Fruit fly (Drosophila melanogaster) whole organism, wandering third instar larva: ENCODE results near the gene mgr.

Experiments used
- Abd-B ChIP-seq: fragments of >200 bp; optimal IDR thresholded peaks from 2 replicates; lab custom pipeline; 2017; ENCODE audit warnings: missing biosample characterization, missing genetic modification characterization
- CG32264 ChIP-seq: fragments of 200-800 bp; sonication (Bioruptor generic); optimal IDR thresholded peaks from 2 replicates; lab custom pipeline; 2016; ENCODE audit warnings: missing biosample characterization, missing genetic modification characterization
- CG9705 ChIP-seq: fragments of 200-800 bp; sonication (Bioruptor generic); optimal IDR thresholded peaks from 2 replicates; lab custom pipeline; 2018; ENCODE audit warnings: missing biosample characterization, mild to moderate bottlenecking, missing genetic modification characterization
- CrebA ChIP-seq: fragments of 200-800 bp; sonication (Bioruptor generic); optimal IDR thresholded peaks from 2 replicates; lab custom pipeline; 2016; ENCODE audit warnings: missing biosample characterization, mild to moderate bottlenecking, missing genetic modification characterization, borderline replicate concordance
- Dfd ChIP-seq: fragments of >200 bp; optimal IDR thresholded peaks from 2 replicates; lab custom pipeline; 2017; ENCODE audit warnings: missing biosample characterization, missing genetic modification characterization
- Dif ChIP-seq: fragments of 200-275, 200-300 bp; sonication (Bioruptor generic); optimal IDR thresholded peaks from 2 replicates; lab custom pipeline; 2018; ENCODE audit warnings: missing biosample characterization, missing genetic modification characterization; ENCODE audit not compliant: partially characterized antibody
- GATAd ChIP-seq: sonication (Bioruptor generic); optimal IDR thresholded peaks from 2 replicates; lab custom pipeline; 2016; ENCODE audit warnings: missing biosample characterization, missing genetic modification characterization
- HLH106 ChIP-seq: fragments of 200-800 bp; optimal IDR thresholded peaks from 3 replicates; lab custom pipeline; 2019; ENCODE audit warnings: missing biosample characterization, mild to moderate bottlenecking, missing genetic modification characterization, moderate library complexity
- Hnf4 ChIP-seq: fragments of 200-800 bp; sonication (Bioruptor generic); optimal IDR thresholded peaks from 2 replicates; lab custom pipeline; 2016; ENCODE audit warnings: missing biosample characterization, mild to moderate bottlenecking, missing genetic modification characterization
- Hr78 ChIP-seq: fragments of >200 bp; optimal IDR thresholded peaks from 2 replicates; lab custom pipeline; 2017; ENCODE audit warnings: missing biosample characterization, missing genetic modification characterization
- Hr83 ChIP-seq: fragments of 200-300 bp; sonication (Bioruptor generic); optimal IDR thresholded peaks from 2 replicates; lab custom pipeline; 2016; ENCODE audit warnings: missing biosample characterization, mild to moderate bottlenecking, missing genetic modification characterization, moderate library complexity; ENCODE audit not compliant: poor library complexity, severe bottlenecking
- Jra ChIP-seq: sonication (Bioruptor generic); optimal IDR thresholded peaks from 2 replicates; lab custom pipeline; 2016; ENCODE audit warnings: missing biosample characterization, missing genetic modification characterization
- Mio ChIP-seq: sonication (Bioruptor generic); optimal IDR thresholded peaks from 2 replicates; lab custom pipeline; 2016; ENCODE audit warnings: missing biosample characterization, missing genetic modification characterization
- Myc ChIP-seq: fragments of >200 bp; optimal IDR thresholded peaks from 2 replicates; lab custom pipeline; 2017
- N ChIP-seq: fragments of >200 bp; optimal IDR thresholded peaks from 2 replicates; lab custom pipeline; 2018; ENCODE audit warnings: missing biosample characterization, missing external identifiers, missing genetic modification characterization
- OdsH ChIP-seq: fragments of 200-800 bp; sonication (Bioruptor generic); optimal IDR thresholded peaks from 2 replicates; lab custom pipeline; 2016; ENCODE audit warnings: missing biosample characterization, mild to moderate bottlenecking, missing genetic modification characterization
- Rel ChIP-seq, 2 experiments: fragments of 200-800 bp; sonication (Bioruptor generic) in 1 of 2; optimal IDR thresholded peaks; 2 replicates in 1 of 2; 3 replicates in 1 of 2; lab custom pipeline; 2016 to 2019; ENCODE audit warnings: mild to moderate bottlenecking in 2 of 2, missing biosample characterization in 2 of 2, missing genetic modification characterization in 2 of 2, moderate library complexity in 1 of 2
- Sp1 ChIP-seq: fragments of 200-800 bp; sonication (Bioruptor generic); optimal IDR thresholded peaks from 3 replicates; lab custom pipeline; 2019; ENCODE audit warnings: missing biosample characterization, mild to moderate bottlenecking, missing genetic modification characterization, moderate library complexity
- Vsx2 ChIP-seq: fragments of 200-300, 225-300 bp; sonication (Bioruptor generic); optimal IDR thresholded peaks from 2 replicates; lab custom pipeline; 2018; ENCODE audit warnings: missing biosample characterization, missing genetic modification characterization; ENCODE audit not compliant: partially characterized antibody
- br ChIP-seq: fragments of 200-800 bp; sonication (Bioruptor generic); optimal IDR thresholded peaks from 2 replicates; lab custom pipeline; 2016; ENCODE audit warnings: missing biosample characterization, missing genetic modification characterization
- brk ChIP-seq: fragments of 200-800 bp; sonication (Bioruptor generic); optimal IDR thresholded peaks from 2 replicates; lab custom pipeline; 2016; ENCODE audit warnings: missing biosample characterization, mild to moderate bottlenecking, missing genetic modification characterization
- dl ChIP-seq, 2 experiments: fragments of 175-275, 200-275 bp in 1 of 2; fragments of 200-275 bp in 1 of 2; sonication (Bioruptor generic); optimal IDR thresholded peaks; lab custom pipeline; 2018; ENCODE audit warnings: mild to moderate bottlenecking in 2 of 2, missing biosample characterization in 2 of 2, missing genetic modification characterization in 2 of 2, moderate library complexity in 2 of 2; ENCODE audit not compliant: partially characterized antibody in 2 of 2, insufficient read depth in 1 of 2
- dmrt93B ChIP-seq: fragments of 200-800 bp; sonication (Bioruptor generic); optimal IDR thresholded peaks from 2 replicates; lab custom pipeline; 2018; ENCODE audit warnings: missing biosample characterization, mild to moderate bottlenecking, missing genetic modification characterization
- dsf ChIP-seq: sonication (Bioruptor generic); optimal IDR thresholded peaks from 2 replicates; lab custom pipeline; 2016; ENCODE audit warnings: missing biosample characterization, missing genetic modification characterization, borderline replicate concordance
- ey ChIP-seq: fragments of 200-800 bp; sonication (Bioruptor generic); optimal IDR thresholded peaks from 2 replicates; lab custom pipeline; 2016; ENCODE audit warnings: missing biosample characterization, missing genetic modification characterization
- foxo ChIP-seq, 2 experiments: fragments of 200-800 bp; sonication (Bioruptor generic); optimal IDR thresholded peaks; 2 replicates in 1 of 2; 3 replicates in 1 of 2; lab custom pipeline; 2016 to 2017; ENCODE audit warnings: missing biosample characterization in 2 of 2, missing genetic modification characterization in 2 of 2
- fru ChIP-seq: fragments of 200-800 bp; sonication (Bioruptor generic); optimal IDR thresholded peaks from 3 replicates; lab custom pipeline; 2016; ENCODE audit warnings: missing biosample characterization, mild to moderate bottlenecking, missing genetic modification characterization
- h ChIP-seq: fragments of 200-800 bp; sonication (Bioruptor generic); optimal IDR thresholded peaks from 3 replicates; lab custom pipeline; 2016; ENCODE audit warnings: missing biosample characterization, mild to moderate bottlenecking, missing genetic modification characterization
- jim ChIP-seq: fragments of 175-275, 200-325 bp; sonication (Bioruptor generic); optimal IDR thresholded peaks from 2 replicates; lab custom pipeline; 2016; ENCODE audit warnings: missing biosample characterization, mild to moderate bottlenecking, missing genetic modification characterization
- lola ChIP-seq: fragments of >200 bp; optimal IDR thresholded peaks from 2 replicates; lab custom pipeline; 2017; ENCODE audit warnings: missing biosample characterization, missing genetic modification characterization
- pan ChIP-seq: fragments of >200 bp; optimal IDR thresholded peaks from 2 replicates; lab custom pipeline; 2017
- psq ChIP-seq: fragments of 200-800 bp; sonication (Bioruptor generic); optimal IDR thresholded peaks from 3 replicates; lab custom pipeline; 2017; ENCODE audit warnings: missing biosample characterization, mild to moderate bottlenecking, missing genetic modification characterization, moderate library complexity
- rgr ChIP-seq: fragments of 200-800 bp; sonication (Bioruptor generic); optimal IDR thresholded peaks from 3 replicates; lab custom pipeline; 2016; ENCODE audit warnings: missing biosample characterization, mild to moderate bottlenecking, missing genetic modification characterization
- sage ChIP-seq: fragments of 200-800 bp; sonication (Bioruptor generic); optimal IDR thresholded peaks from 2 replicates; lab custom pipeline; 2016; ENCODE audit warnings: missing biosample characterization, mild to moderate bottlenecking, missing genetic modification characterization
- sv ChIP-seq: fragments of 200-800 bp; sonication (Bioruptor generic); optimal IDR thresholded peaks from 3 replicates; lab custom pipeline; 2016; ENCODE audit warnings: missing biosample characterization, missing genetic modification characterization
- tai ChIP-seq: sonication (Bioruptor generic); optimal IDR thresholded peaks from 2 replicates; lab custom pipeline; 2016; ENCODE audit warnings: missing biosample characterization, missing genetic modification characterization
- usp ChIP-seq: fragments of >200 bp; optimal IDR thresholded peaks from 2 replicates; lab custom pipeline; 2017; ENCODE audit warnings: missing biosample characterization, missing genetic modification characterization
- woc ChIP-seq: sonication (Bioruptor generic); optimal IDR thresholded peaks from 2 replicates; lab custom pipeline; 2016; ENCODE audit warnings: missing biosample characterization, mild to moderate bottlenecking, missing genetic modification characterization

The mgr gene

dm6 chr3R:11409667-11410137 lies at the start of gene mgr, which contains the start of gene Irbp:
Gene mgr, minus strand, starts transcription at chr3R:11409875.
Gene Irbp, plus strand, starts transcription at chr3R:11410047.
- TF ChIP-seq tai (GFP tag; lab: Kevin White, UChicago) (no peak), br (GFP tag; lab: Kevin White, UChicago) (peak; percentile 79), CG32264 (GFP tag; lab: Kevin White, UChicago) (no peak), dmrt93B (GFP tag; lab: Kevin White, UChicago) (peak; percentile 80), HLH106 (tag; lab: Kevin White, UChicago) (peak; percentile 94), pan (lab: Kevin White, UChicago) (no peak), fru (GFP tag; lab: Kevin White, UChicago) (no peak), Myc (lab: Kevin White, UChicago) (no peak), dl (GFP tag; optimal IDR thresholded peaks at IDR 0.05; lab: Kevin White, UChicago; ENCODE audit: insufficient read depth in 1 of 2, partially characterized antibody in 2 of 2) (no peak), woc (GFP tag; lab: Kevin White, UChicago) (no peak), rgr (GFP tag; lab: Kevin White, UChicago) (peak; percentile 93), Dfd (GFP tag; lab: Kevin White, UChicago) (no peak), sv (peak; percentile 72), ey (GFP tag; lab: Kevin White, UChicago) (peak; percentile 63), Sp1 (GFP tag; lab: Kevin White, UChicago) (peak; percentile 91), psq (GFP tag; lab: Kevin White, UChicago) (peak; percentile 88), lola (GFP tag; lab: Kevin White, UChicago) (no peak), GATAd (peak; percentile 8), dsf (peak; percentile 28), usp (GFP tag; lab: Kevin White, UChicago) (no peak), CrebA (GFP tag; lab: Kevin White, UChicago) (no peak), h (GFP tag; lab: Kevin White, UChicago) (peak; percentile 81), sage (GFP tag; lab: Kevin White, UChicago) (no peak), OdsH (peak; percentile 86), CG9705 (peak; percentile 77), Abd-B (no peak), N (no peak), foxo (GFP tag; optimal IDR thresholded peaks at IDR 0.05; lab: Kevin White, UChicago) (peak in 1 of 2 experiments; percentile 90), Jra (GFP tag; lab: Kevin White, UChicago) (no peak), brk (GFP tag; lab: Kevin White, UChicago) (no peak), Dif (no peak), Hr78 (GFP tag; lab: Kevin White, UChicago) (no peak), Hr83 (GFP tag; lab: Kevin White, UChicago) (no peak), Vsx2 (GFP tag; lab: Kevin White, UChicago) (no peak), Mio (GFP tag; lab: Kevin White, UChicago) (no peak)

dm6 chr3R:11458851-11459175 lies 49.1 kb upstream of the mgr start:
- TF ChIP-seq Rel (GFP tag; optimal IDR thresholded peaks at IDR 0.05; lab: Kevin White, UChicago) = no peak
- peak; percentile 43 for TF ChIP-seq Rel (tag; optimal IDR thresholded peaks at IDR 0.05; lab: Kevin White, UChicago)
- TF ChIP-seq h (GFP tag; lab: Kevin White, UChicago) = no peak

dm6 chr3R:11458022-11458850 lies 48.6 kb upstream of the mgr start:
- no peak for TF ChIP-seq woc (GFP tag; lab: Kevin White, UChicago)
- peak; percentile 39 for TF ChIP-seq Hnf4
- no peak for TF ChIP-seq br (GFP tag; lab: Kevin White, UChicago)
- TF ChIP-seq rgr (GFP tag; lab: Kevin White, UChicago) = peak; percentile 33
- no peak for TF ChIP-seq Mio (GFP tag; lab: Kevin White, UChicago)
- no peak for TF ChIP-seq CG9705
- no peak for TF ChIP-seq Jra (GFP tag; lab: Kevin White, UChicago)
- peak; percentile 8 for TF ChIP-seq OdsH
- peak; percentile 25 for TF ChIP-seq Dif
- peak in 1 of 2 experiments; percentile 17 for TF ChIP-seq dl (GFP tag; optimal IDR thresholded peaks at IDR 0.05; lab: Kevin White, UChicago; ENCODE audit: insufficient read depth in 1 of 2, partially characterized antibody in 2 of 2)
- no peak for TF ChIP-seq brk (GFP tag; lab: Kevin White, UChicago)
- TF ChIP-seq HLH106 (tag; lab: Kevin White, UChicago) = peak; percentile 22
- no peak for TF ChIP-seq sage (GFP tag; lab: Kevin White, UChicago)
- peak; percentile 15 for TF ChIP-seq ey (GFP tag; lab: Kevin White, UChicago)
- TF ChIP-seq Rel (GFP tag; optimal IDR thresholded peaks at IDR 0.05; lab: Kevin White, UChicago) = no peak
- TF ChIP-seq Rel (tag; optimal IDR thresholded peaks at IDR 0.05; lab: Kevin White, UChicago) = no peak
- TF ChIP-seq Abd-B = no peak
- TF ChIP-seq lola (GFP tag; lab: Kevin White, UChicago) = no peak
- no peak for TF ChIP-seq tai (GFP tag; lab: Kevin White, UChicago)
- peak in 1 of 2 experiments; percentile 36 for TF ChIP-seq foxo (GFP tag; optimal IDR thresholded peaks at IDR 0.05; lab: Kevin White, UChicago)
- TF ChIP-seq Hr83 (GFP tag; lab: Kevin White, UChicago) = no peak
- TF ChIP-seq usp (GFP tag; lab: Kevin White, UChicago) = no peak
- no peak for TF ChIP-seq psq (GFP tag; lab: Kevin White, UChicago)
- TF ChIP-seq fru (GFP tag; lab: Kevin White, UChicago) = peak; percentile 61
- no peak for TF ChIP-seq CrebA (GFP tag; lab: Kevin White, UChicago)
- no peak for TF ChIP-seq sv
- TF ChIP-seq CG32264 (GFP tag; lab: Kevin White, UChicago) = no peak
- peak; percentile 52 for TF ChIP-seq h (GFP tag; lab: Kevin White, UChicago)
- TF ChIP-seq jim (GFP tag; lab: Kevin White, UChicago) = no peak
- TF ChIP-seq dsf = no peak
- TF ChIP-seq Sp1 (GFP tag; lab: Kevin White, UChicago) = no peak
